Fruit fly (Drosophila melanogaster): ENCODE data around the gene msl-2.

The msl-2 gene

dm6 chr2L:3477057-3477755 is 11.3 kb upstream of the msl-2 start (continued):
- TF ChIP-seq pzg (GFP tag; optimal IDR thresholded peaks at IDR 0.05) (no peak), CG1832 (GFP tag; optimal IDR thresholded peaks at IDR 0.05) (no peak), stc (GFP tag; IDR thresholded peaks at IDR 0.05) (no peak), ftz-f1 (GFP tag; optimal IDR thresholded peaks at IDR 0.05) (peak; percentile 74), CG16779 (GFP tag; IDR thresholded peaks at IDR 0.05) (no peak), CG11093 (GFP tag; IDR thresholded peaks at IDR 0.05) (no peak), CG8281 (tag; optimal IDR thresholded peaks at IDR 0.05) (no peak), CG6175 (GFP tag; IDR thresholded peaks at IDR 0.05) (no peak), CG15696 (tag; optimal IDR thresholded peaks at IDR 0.05) (no peak), nerfin-2 (GFP tag; IDR thresholded peaks at IDR 0.05; ENCODE audit: partially characterized antibody) (no peak), lov (optimal IDR thresholded peaks at IDR 0.05) (no peak), lov (GFP tag; IDR thresholded peaks at IDR 0.05) (no peak), fd96Cb (tag; optimal IDR thresholded peaks at IDR 0.05) (peak; percentile 19), ase (GFP tag; IDR thresholded peaks at IDR 0.05) (0 out of 3 replicates have a peak, but pooled peaks have one; percentile 22), CG30431 (GFP tag; optimal IDR thresholded peaks at IDR 0.05) (no peak), CG18476 (GFP tag; optimal IDR thresholded peaks at IDR 0.05) (no peak), CG3847 (GFP tag; IDR thresholded peaks at IDR 0.05) (no peak), D19B (GFP tag; optimal IDR thresholded peaks at IDR 0.05) (peak; percentile 96), gro (GFP tag; optimal IDR thresholded peaks at IDR 0.05) (peak; percentile 1), sisA (GFP tag; IDR thresholded peaks at IDR 0.05) (peak; percentile 21; the same call in 1 of the 2 replicates), lmd (GFP tag; IDR thresholded peaks at IDR 0.05) (peak; percentile 34; the same call in 1 of the 2 replicates), fru (optimal IDR thresholded peaks at IDR 0.05) (no peak), corto (GFP tag; optimal IDR thresholded peaks at IDR 0.05) (no peak), Med (GFP tag) (peak; percentile 72), E2f2 (GFP tag; IDR thresholded peaks at IDR 0.05) (no peak), chinmo (GFP tag; IDR thresholded peaks at IDR 0.05; ENCODE audit: partially characterized antibody) (peak; percentile 53; the same call in 1 of the 4 replicates), btn (GFP tag; optimal IDR thresholded peaks at IDR 0.05) (no peak), Deaf1 (tag; optimal IDR thresholded peaks at IDR 0.05) (no peak), CG13624 (GFP tag; optimal IDR thresholded peaks at IDR 0.05) (peak; percentile 36), CG34376 (GFP tag; optimal IDR thresholded peaks at IDR 0.05) (no peak), CG4617 (GFP tag; optimal IDR thresholded peaks at IDR 0.05; ENCODE audit: borderline replicate concordance) (no peak), Dip3 (GFP tag; optimal IDR thresholded peaks at IDR 0.05) (peak; percentile 30), ro (GFP tag; IDR thresholded peaks at IDR 0.05) (no peak), sqz (GFP tag; optimal IDR thresholded peaks at IDR 0.05) (no peak), pho (GFP tag; optimal IDR thresholded peaks at IDR 0.05) (no peak), Hmr (GFP tag; optimal IDR thresholded peaks at IDR 0.05) (peak; percentile 28), gce (GFP tag; IDR thresholded peaks at IDR 0.05) (no peak), CG2889 (GFP tag; IDR thresholded peaks at IDR 0.05) (no peak), CG33557 (GFP tag; optimal IDR thresholded peaks at IDR 0.05) (no peak), Nf-YB (GFP tag; optimal IDR thresholded peaks at IDR 0.05) (no peak), CG17829 (tag; optimal IDR thresholded peaks at IDR 0.05) (peak; percentile 31), nom (GFP tag; optimal IDR thresholded peaks at IDR 0.05) (no peak), gem (tag; optimal IDR thresholded peaks at IDR 0.05) (peak; percentile 64), CG2202 (tag; optimal IDR thresholded peaks at IDR 0.05) (no peak), CG10267 (tag; optimal IDR thresholded peaks at IDR 0.05) (peak; percentile 10), pb (GFP tag; optimal IDR thresholded peaks at IDR 0.05) (peak; percentile 14), CG6654 (GFP tag; optimal IDR thresholded peaks at IDR 0.05) (no peak), seq (GFP tag; IDR thresholded peaks at IDR 0.05) (no peak), CG4854 (GFP tag; optimal IDR thresholded peaks at IDR 0.05) (peak; percentile 29), CG2116 (GFP tag; optimal IDR thresholded peaks at IDR 0.05) (no peak), dysf (GFP tag; IDR thresholded peaks at IDR 0.05) (peak; percentile 55; the same call in 2 of the 3 replicates)
